Worm (Caenorhabditis elegans): Measurements from ENCODE around the gene moe-3.

ce11 chrII:13122720-13123119, 42.8 kb downstream of the moe-3 start, which contains the start of gene bath-45:
- TF ChIP-seq ref-1 (GFP tag; conservative IDR thresholded peaks at IDR 0.05) = no peak
- no peak for TF ChIP-seq cog-1 (tag; optimal IDR thresholded peaks at IDR 0.05)

Measured in whole organism, midembryonic.